Fruit fly (Drosophila melanogaster): ENCODE measurements around the gene ChLD3.

ChLD3 gene

DNA sequence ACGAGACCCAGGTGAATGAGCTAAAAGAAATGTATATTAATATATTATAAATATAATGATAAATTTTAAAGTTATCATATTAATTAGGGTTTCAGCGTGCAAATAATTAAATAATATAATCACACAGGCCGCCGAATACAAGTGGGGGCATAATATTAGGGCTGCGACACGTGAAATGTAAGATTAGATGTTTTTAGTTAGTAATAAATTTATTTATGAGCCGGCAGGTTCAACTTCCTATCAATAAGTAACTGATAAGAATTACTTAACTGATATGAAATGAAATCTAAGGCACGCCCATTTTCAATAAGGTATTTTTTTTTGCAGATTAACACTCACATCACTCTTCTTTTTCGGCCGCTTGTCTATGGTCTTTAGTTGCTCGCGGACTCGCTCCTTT is 51.2 kb downstream of the ChLD3 start:
- TF ChIP-seq rn (GFP tag; IDR thresholded peaks at IDR 0.05) (no peak), CG8159 (tag; optimal IDR thresholded peaks at IDR 0.05) (no peak), CG8301 (tag; optimal IDR thresholded peaks at IDR 0.05) (no peak), CG13204 (GFP tag; optimal IDR thresholded peaks at IDR 0.05) (no peak), CG34367 (tag; optimal IDR thresholded peaks at IDR 0.05) (no peak), CG12605 (GFP tag; IDR thresholded peaks at IDR 0.05) (no peak), Ets98B (GFP tag; IDR thresholded peaks at IDR 0.05) (no peak), fd96Ca (GFP tag; IDR thresholded peaks at IDR 0.05) (no peak), D1 (tag; optimal IDR thresholded peaks at IDR 0.05) (no peak), CG15710 (tag; optimal IDR thresholded peaks at IDR 0.05) (no peak)

- TF ChIP-seq CG13204 (GFP tag; optimal IDR thresholded peaks at IDR 0.05), result no peak
- TF ChIP-seq fd96Ca (GFP tag; IDR thresholded peaks at IDR 0.05), result no peak
- TF ChIP-seq Pif1B (GFP tag; optimal IDR thresholded peaks at IDR 0.05), result no peak
- TF ChIP-seq CG8301 (tag; optimal IDR thresholded peaks at IDR 0.05), result no peak
Observed at dm6 chr2L:16790671-16791270, 52.1 kb downstream of the ChLD3 start, which contains the start of gene Cyt-b5-r. Gene Cyt-b5-r (minus strand): TSS chr2L:16790721.

- TF ChIP-seq CG4496 (GFP tag; IDR thresholded peaks at IDR 0.05) (peak; percentile 63; the same call in 2 of the 3 replicates), CG13204 (GFP tag; optimal IDR thresholded peaks at IDR 0.05) (no peak)
Observed at dm6 chr2L:16791345-16791744, 52.7 kb downstream of the ChLD3 start, which contains the start of gene CG17928. Gene CG17928 (plus strand): TSS chr2L:16791568.
